Worm (Caenorhabditis elegans): ENCODE measurements around the gene rmd-6.

DNA sequence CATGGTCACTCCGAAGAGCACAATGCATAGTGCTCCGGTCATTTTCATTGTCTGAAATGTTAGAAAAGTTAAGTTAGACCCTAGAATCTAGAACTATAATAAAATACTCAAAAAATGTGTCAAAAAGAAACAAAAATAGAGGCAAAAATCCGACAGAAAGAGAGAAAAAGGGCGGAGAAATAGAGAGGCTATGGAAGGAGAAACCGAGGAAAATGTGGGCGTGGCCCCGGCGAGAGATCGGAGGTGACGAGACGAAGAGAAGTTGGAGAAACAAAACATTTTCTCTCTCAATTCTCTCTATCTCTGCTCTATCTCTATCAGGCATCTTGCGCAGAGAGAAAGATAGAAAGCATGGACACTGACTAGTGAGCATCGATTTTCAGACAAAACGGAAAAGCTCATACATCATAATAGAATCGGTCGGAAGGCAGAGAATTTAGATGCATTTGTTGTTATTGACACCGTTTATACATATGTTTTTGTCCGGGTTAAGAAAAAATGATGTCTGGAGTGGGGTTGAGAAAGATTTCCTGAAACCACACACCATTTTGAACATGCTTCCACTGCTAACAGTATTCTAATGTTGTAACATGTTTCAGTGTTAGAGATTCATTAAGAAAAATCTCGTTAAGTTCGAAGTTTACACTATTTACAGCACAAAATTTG, 34.7 kb downstream of the rmd-6 start, which contains the start of gene C02B10.3:
- TF ChIP-seq lin-35 (GFP tag; optimal IDR thresholded peaks at IDR 0.05) (peak in 1 of 2 experiments; percentile 44), snpc-4 (tag; optimal IDR thresholded peaks at IDR 0.05) (no peak), sptf-1 (tag; optimal IDR thresholded peaks at IDR 0.05) (no peak), unc-98 (GFP tag; IDR thresholded peaks at IDR 0.05) (no peak), unc-62 (GFP tag; optimal IDR thresholded peaks at IDR 0.05) (no peak), lsy-2 (tag; optimal IDR thresholded peaks at IDR 0.05) (peak; percentile 19 to 75), unc-86 (tag; optimal IDR thresholded peaks at IDR 0.05) (peak; percentile 21), efl-1 (optimal IDR thresholded peaks at IDR 0.05) (peak; percentile 36 to 44), efl-1 (GFP tag; optimal IDR thresholded peaks at IDR 0.05 in 1 of 2) (peak in 1 of 2 experiments; percentile 78), nhr-237 (tag; optimal IDR thresholded peaks at IDR 0.05) (no peak), pqm-1 (tag; optimal IDR thresholded peaks at IDR 0.05) (no peak), dpl-1 (GFP tag; optimal IDR thresholded peaks at IDR 0.05) (no peak)
